Fruit fly (Drosophila melanogaster) whole organism, embryonic: ENCODE data around the gene CG17321.

ENCODE experiments used
- Antp ChIP-seq: fragments of 200-800 bp; sonication (Bioruptor generic); optimal IDR thresholded peaks from 3 replicates; lab custom pipeline; 2016; ENCODE audit warnings: missing biosample characterization, missing genetic modification characterization
- Asciz ChIP-seq: fragments of 200-800 bp; sonication (Bioruptor generic); optimal IDR thresholded peaks from 2 replicates; lab custom pipeline; 2017; ENCODE audit warnings: missing biosample characterization, mild to moderate bottlenecking, missing genetic modification characterization, missing genetic modification reagents
- Atf-2 ChIP-seq: fragments of 200-800 bp; sonication (Bioruptor generic); optimal IDR thresholded peaks from 2 replicates; lab custom pipeline; 2016; ENCODE audit warnings: missing biosample characterization, missing genetic modification characterization
- CG1024 ChIP-seq: fragments of 200-800 bp; sonication (Bioruptor generic); IDR thresholded peaks from 2 replicates; pipeline ENCODE4 v1.3.6; 2022; ENCODE audit warnings: missing biosample characterization, missing genetic modification characterization
- CG10654 ChIP-seq: fragments of 200-800 bp; sonication (Bioruptor generic); optimal IDR thresholded peaks from 2 replicates; lab custom pipeline; 2016; ENCODE audit warnings: missing biosample characterization, missing genetic modification characterization
- CG10979 ChIP-seq: fragments of 200-800 bp; sonication (Bioruptor generic); optimal IDR thresholded peaks from 2 replicates; lab custom pipeline; 2018; ENCODE audit warnings: missing biosample characterization, mild to moderate bottlenecking, missing genetic modification characterization, moderate library complexity
- CG12391 ChIP-seq: fragments of 200-800 bp; sonication (Bioruptor generic); optimal IDR thresholded peaks from 3 replicates; lab custom pipeline; 2018; ENCODE audit warnings: missing biosample characterization, mild to moderate bottlenecking, missing genetic modification characterization, moderate library complexity
- CG13894 ChIP-seq: fragments of 200-800 bp; sonication (Bioruptor generic); optimal IDR thresholded peaks from 3 replicates; lab custom pipeline; 2018; ENCODE audit warnings: missing biosample characterization, mild to moderate bottlenecking, missing genetic modification characterization, moderate library complexity
- CG14014 ChIP-seq: fragments of 200-800 bp; sonication (Bioruptor generic); IDR thresholded peaks from 2 replicates; pipeline ENCODE4 v1.3.6; 2022; ENCODE audit warnings: missing biosample characterization, missing genetic modification characterization
- CG15514 ChIP-seq: fragments of 200-800 bp; sonication (Bioruptor generic); optimal IDR thresholded peaks from 3 replicates; lab custom pipeline; 2017; ENCODE audit warnings: missing biosample characterization, missing genetic modification characterization, mild to moderate bottlenecking, moderate library complexity, missing genetic modification reagents
- CG15696 ChIP-seq: fragments of 200-800 bp; sonication (Bioruptor generic); optimal IDR thresholded peaks from 2 replicates; lab custom pipeline; 2019; ENCODE audit warnings: missing biosample characterization, mild to moderate bottlenecking, missing genetic modification characterization, moderate library complexity
- CG1603 ChIP-seq: fragments of 200-800 bp; sonication (Bioruptor generic); optimal IDR thresholded peaks from 2 replicates; lab custom pipeline; 2019; ENCODE audit warnings: missing biosample characterization, mild to moderate bottlenecking, missing genetic modification characterization, moderate library complexity
- CG17612 ChIP-seq: fragments of 200-800 bp; sonication (Bioruptor generic); IDR thresholded peaks from 2 replicates; pipeline ENCODE4 v1.3.6; 2022; ENCODE audit warnings: missing biosample characterization, missing genetic modification characterization
- CG18619 ChIP-seq: fragments of 200-800 bp; sonication (Bioruptor generic); optimal IDR thresholded peaks from 3 replicates; lab custom pipeline; 2017; ENCODE audit warnings: missing biosample characterization, mild to moderate bottlenecking, missing genetic modification characterization
- CG2129 ChIP-seq: fragments of 200-800 bp; sonication (Bioruptor generic); IDR thresholded peaks from 2 replicates; pipeline ENCODE4 v1.3.6; 2022; ENCODE audit warnings: missing biosample characterization, missing genetic modification characterization; ENCODE audit not compliant: partially characterized antibody
- CG2202 ChIP-seq: fragments of 200-800 bp; sonication (Bioruptor generic); optimal IDR thresholded peaks from 2 replicates; lab custom pipeline; 2018; ENCODE audit warnings: missing biosample characterization, mild to moderate bottlenecking, missing genetic modification characterization
- CG2712 ChIP-seq: fragments of 200-800 bp; optimal IDR thresholded peaks from 3 replicates; lab custom pipeline; 2019; ENCODE audit warnings: missing biosample characterization, mild to moderate bottlenecking, missing genetic modification characterization, moderate library complexity
- CG3281 ChIP-seq: fragments of 200-800 bp; sonication (Bioruptor generic); optimal IDR thresholded peaks from 3 replicates; lab custom pipeline; 2017; ENCODE audit warnings: missing biosample characterization, mild to moderate bottlenecking, missing genetic modification characterization
- CG4424 ChIP-seq: fragments of 200-800 bp; sonication (Bioruptor generic); optimal IDR thresholded peaks from 3 replicates; lab custom pipeline; 2016; ENCODE audit warnings: missing biosample characterization, missing genetic modification characterization
- CG4617 ChIP-seq: fragments of 200-800 bp; sonication (Bioruptor generic); optimal IDR thresholded peaks from 3 replicates; lab custom pipeline; 2016; ENCODE audit warnings: missing biosample characterization, missing genetic modification characterization, borderline replicate concordance
- CG6683 ChIP-seq: fragments of 200-800 bp; sonication (Bioruptor generic); optimal IDR thresholded peaks from 2 replicates; lab custom pipeline; 2017; ENCODE audit warnings: missing biosample characterization, mild to moderate bottlenecking, missing genetic modification characterization, missing genetic modification reagents
- CG6813 ChIP-seq: fragments of 200-800 bp; sonication (Bioruptor generic); optimal IDR thresholded peaks from 2 replicates; lab custom pipeline; 2017; ENCODE audit warnings: missing biosample characterization, missing genetic modification characterization, mild to moderate bottlenecking, moderate library complexity, missing genetic modification reagents
- CG8944 ChIP-seq: fragments of 200-800 bp; sonication (Bioruptor generic); optimal IDR thresholded peaks from 3 replicates; lab custom pipeline; 2016; ENCODE audit warnings: missing biosample characterization, missing genetic modification characterization
- CG9727 ChIP-seq: fragments of 200-800 bp; sonication (Bioruptor generic); optimal IDR thresholded peaks from 3 replicates; lab custom pipeline; 2017; ENCODE audit warnings: missing biosample characterization, mild to moderate bottlenecking, missing genetic modification characterization
- Camta ChIP-seq: fragments of 200-800 bp; sonication (Bioruptor generic); optimal IDR thresholded peaks from 2 replicates; lab custom pipeline; 2016; ENCODE audit warnings: missing biosample characterization, missing genetic modification characterization
- E2f1 ChIP-seq: fragments of 200-800 bp; sonication (Bioruptor generic); IDR thresholded peaks from 2 replicates; pipeline ENCODE4 v1.3.6; 2022; ENCODE audit warnings: missing biosample characterization, missing genetic modification characterization
- Fer3 ChIP-seq: fragments of 200-800 bp; sonication (Bioruptor generic); optimal IDR thresholded peaks from 2 replicates; lab custom pipeline; 2018; ENCODE audit warnings: missing biosample characterization, mild to moderate bottlenecking, missing genetic modification characterization, moderate library complexity
- Hey ChIP-seq: fragments of 200-800 bp; sonication (Bioruptor generic); optimal IDR thresholded peaks from 3 replicates; lab custom pipeline; 2018; ENCODE audit warnings: missing biosample characterization, mild to moderate bottlenecking, missing genetic modification characterization
- Sox100B ChIP-seq: fragments of 200-800 bp; sonication (Bioruptor generic); optimal IDR thresholded peaks from 3 replicates; lab custom pipeline; 2018; ENCODE audit warnings: missing biosample characterization, mild to moderate bottlenecking, missing genetic modification characterization
- Spps ChIP-seq: fragments of 200-800 bp; sonication (Bioruptor generic); optimal IDR thresholded peaks from 2 replicates; lab custom pipeline; 2018; ENCODE audit warnings: missing biosample characterization, mild to moderate bottlenecking, missing genetic modification characterization
- Usf ChIP-seq: fragments of 200-800 bp; sonication (Bioruptor generic); optimal IDR thresholded peaks from 2 replicates; lab custom pipeline; 2017; ENCODE audit warnings: missing genotype, missing biosample characterization, missing genetic modification characterization
- Xrp1 ChIP-seq: fragments of 200-800 bp; sonication (Bioruptor generic); IDR thresholded peaks from 2 replicates; pipeline ENCODE4 v1.3.6; 2022; ENCODE audit warnings: missing biosample characterization, missing genetic modification characterization
- chm ChIP-seq: fragments of 200-800 bp; sonication (Bioruptor generic); IDR thresholded peaks from 2 replicates; pipeline ENCODE4 v1.3.6; 2022; ENCODE audit warnings: missing biosample characterization, missing genetic modification characterization
- da ChIP-seq: fragments of 200-800 bp; sonication (Bioruptor generic); optimal IDR thresholded peaks from 2 replicates; lab custom pipeline; 2016; ENCODE audit warnings: missing biosample characterization, missing genetic modification characterization
- dimm ChIP-seq: fragments of 200-800 bp; sonication (Bioruptor generic); IDR thresholded peaks from 2 replicates; pipeline ENCODE4 v1.3.6; 2022; ENCODE audit warnings: missing biosample characterization, missing genetic modification characterization
- fu2 ChIP-seq: fragments of 200-800 bp; sonication (Bioruptor generic); optimal IDR thresholded peaks from 2 replicates; lab custom pipeline; 2016; ENCODE audit warnings: missing biosample characterization, missing genetic modification characterization
- gcm2 ChIP-seq: fragments of 200-800 bp; sonication (Bioruptor generic); optimal IDR thresholded peaks from 2 replicates; lab custom pipeline; 2016; ENCODE audit warnings: missing biosample characterization, missing genetic modification characterization
- gro ChIP-seq: fragments of 200-800 bp; sonication (Bioruptor generic); optimal IDR thresholded peaks from 2 replicates; lab custom pipeline; 2016; ENCODE audit warnings: missing biosample characterization, missing genetic modification characterization
- kni ChIP-seq: fragments of 200-800 bp; sonication (Bioruptor generic); optimal IDR thresholded peaks from 3 replicates; lab custom pipeline; 2017; ENCODE audit warnings: mild to moderate bottlenecking, missing biosample characterization, missing genetic modification reagents, missing genetic modification characterization
- lola ChIP-seq, 3 experiments: fragments of >200 bp in 2 of 3; fragments of 200-800 bp in 1 of 3; sonication (Bioruptor generic) in 1 of 3; optimal IDR thresholded peaks; 2 replicates each; lab custom pipeline; 2017 to 2019; ENCODE audit warnings: missing biosample characterization in 3 of 3, missing genetic modification characterization in 3 of 3, mild to moderate bottlenecking in 1 of 3, moderate library complexity in 1 of 3
- pan ChIP-seq, 4 experiments: fragments of >200 bp in 3 of 4; fragments of 200-800 bp in 1 of 4; sonication (Bioruptor generic) in 1 of 4; optimal IDR thresholded peaks in 3 of 4; IDR thresholded peaks in 1 of 4; 2 replicates each; pipeline versions ENCODE4 v1.3.6 to Lab custom; 2017 to 2022; ENCODE audit warnings: missing biosample characterization in 2 of 4, missing genetic modification characterization in 2 of 4, mixed read lengths in 1 of 4
- psq ChIP-seq: fragments of 200-800 bp; sonication (Bioruptor generic); optimal IDR thresholded peaks from 2 replicates; lab custom pipeline; 2017; ENCODE audit warnings: missing biosample characterization, missing genetic modification characterization
- sc ChIP-seq, 3 experiments: fragments of >200 bp in 2 of 3; fragments of 200-800 bp in 1 of 3; sonication (Bioruptor generic) in 1 of 3; optimal IDR thresholded peaks; 2 replicates in 2 of 3; 3 replicates in 1 of 3; lab custom pipeline; 2017; ENCODE audit warnings: mild to moderate bottlenecking in 1 of 3, missing biosample characterization in 1 of 3, missing genetic modification characterization in 1 of 3, missing genetic modification reagents in 1 of 3
- sisA ChIP-seq: fragments of 200-800 bp; sonication (Bioruptor generic); IDR thresholded peaks from 2 replicates; pipeline ENCODE4 v1.3.6; 2022; ENCODE audit warnings: missing biosample characterization, missing genetic modification characterization
- tin ChIP-seq: fragments of 200-800 bp; sonication (Bioruptor generic); optimal IDR thresholded peaks from 3 replicates; lab custom pipeline; 2016; ENCODE audit warnings: missing biosample characterization, missing genetic modification characterization
- tio ChIP-seq: fragments of 200-800 bp; sonication (Bioruptor generic); optimal IDR thresholded peaks from 2 replicates; lab custom pipeline; 2017; ENCODE audit warnings: missing biosample characterization, missing genetic modification characterization, inconsistent platforms
- tll ChIP-seq, 2 experiments: fragments of 200-800 bp in 1 of 2; fragments of >200 bp in 1 of 2; sonication (Bioruptor generic) in 1 of 2; optimal IDR thresholded peaks; 2 replicates each; lab custom pipeline; 2017 to 2019; ENCODE audit warnings: missing biosample characterization in 2 of 2, missing genetic modification characterization in 2 of 2, mild to moderate bottlenecking in 1 of 2, moderate library complexity in 1 of 2
- zfh1 ChIP-seq: fragments of 200-800 bp; sonication (Bioruptor generic); IDR thresholded peaks from 3 replicates; pipeline ENCODE4 v1.3.6; 2022; ENCODE audit warnings: missing biosample characterization, missing genetic modification characterization

Gene CG17321

DNA sequence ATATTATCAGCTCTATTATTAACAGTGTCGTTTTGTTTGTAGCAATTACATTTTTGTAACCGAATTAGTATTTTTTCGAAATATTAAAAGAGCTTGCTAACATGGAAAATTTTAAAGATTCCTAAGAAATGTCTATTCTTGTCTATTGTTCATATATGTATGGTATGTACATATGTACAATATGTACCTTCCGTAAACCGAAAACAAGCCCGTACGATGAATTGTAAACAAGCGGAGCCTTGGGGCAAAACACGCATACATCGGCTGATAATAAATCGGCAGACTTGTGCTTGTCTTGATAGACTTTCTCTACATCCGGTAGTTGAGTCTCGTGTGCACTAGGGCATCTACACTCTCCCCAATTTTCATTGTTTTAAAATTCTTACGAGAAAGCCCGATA, 22.2 kb upstream of the CG17321 start (continued):
- TF ChIP-seq CG4617 (GFP tag; lab: Kevin White, UChicago) (no peak), pan (optimal IDR thresholded peaks at IDR 0.05; lab: Kevin White, UChicago) (no peak), pan (GFP tag; optimal IDR thresholded peaks at IDR 0.05 in 1 of 2, IDR thresholded peaks at IDR 0.05 in 1 of 2) (peak in 1 of 2 experiments; percentile 35), Hey (tag; lab: Kevin White, UChicago) (peak; percentile 12), CG10654 (peak; percentile 44), Antp (peak; percentile 9), lola (GFP tag; optimal IDR thresholded peaks at IDR 0.05; lab: Kevin White, UChicago) (peak in 1 of 3 experiments; percentile 40), Spps (peak; percentile 3), CG10979 (tag; lab: Kevin White, UChicago) (peak; percentile 4), CG2129 (GFP tag; lab: Robert Waterston, UW) (no peak), CG1024 (GFP tag; lab: Robert Waterston, UW) (peak; percentile 62; the same call in 1 of the 2 replicates), CG3281 (GFP tag; lab: Kevin White, UChicago) (peak; percentile 8), CG9727 (GFP tag; lab: Kevin White, UChicago) (peak; percentile 35), CG4424 (GFP tag; lab: Kevin White, UChicago) (peak; percentile 22), tio (peak; percentile 3), chm (GFP tag; lab: Robert Waterston, UW) (peak; percentile 42; the same call in 1 of the 2 replicates), Atf-2 (GFP tag; lab: Kevin White, UChicago) (peak; percentile 27), CG1603 (tag; lab: Kevin White, UChicago) (peak; percentile 38), tin (no peak), sisA (GFP tag; lab: Robert Waterston, UW) (no peak), CG14014 (peak; percentile 72; the same call in 1 of the 2 replicates), CG17612 (GFP tag; lab: Robert Waterston, UW) (no peak), CG15696 (tag; lab: Kevin White, UChicago) (peak; percentile 77), Fer3 (tag; lab: Kevin White, UChicago) (peak; percentile 60), CG12391 (tag; lab: Kevin White, UChicago) (no peak), CG2202 (tag; lab: Kevin White, UChicago) (peak; percentile 65), CG8944 (GFP tag; lab: Kevin White, UChicago) (peak; percentile 17), da (GFP tag; lab: Kevin White, UChicago) (no peak), psq (GFP tag; lab: Kevin White, UChicago) (no peak), kni (GFP tag; lab: Kevin White, UChicago) (peak; percentile 87), CG13894 (no peak), Camta (GFP tag; lab: Kevin White, UChicago) (peak; percentile 8), CG2712 (tag; lab: Kevin White, UChicago) (peak; percentile 22), E2f1 (peak; percentile 29; the same call in 1 of the 2 replicates), CG6813 (peak; percentile 80), Asciz (GFP tag; lab: Kevin White, UChicago) (peak; percentile 71), gro (no peak), sc (optimal IDR thresholded peaks at IDR 0.05; lab: Kevin White, UChicago) (no peak), sc (GFP tag; optimal IDR thresholded peaks at IDR 0.05; lab: Kevin White, UChicago) (peak; percentile 47), fu2 (GFP tag; lab: Kevin White, UChicago) (no peak), dimm (GFP tag; lab: Robert Waterston, UW) (no peak), Usf (no peak), CG18619 (peak; percentile 41), tll (GFP tag; optimal IDR thresholded peaks at IDR 0.05; lab: Kevin White, UChicago) (no peak), gcm2 (no peak), Sox100B (GFP tag; lab: Kevin White, UChicago) (peak; percentile 55), Xrp1 (GFP tag; lab: Robert Waterston, UW) (peak; percentile 77), CG6683 (GFP tag; lab: Kevin White, UChicago) (peak; percentile 26), CG15514 (GFP tag; lab: Kevin White, UChicago) (no peak), zfh1 (GFP tag; lab: Robert Waterston, UW) (peak; percentile 72; the same call in 2 of the 3 replicates)
